Worm (Caenorhabditis elegans) whole organism, late embryonic: Measurements from ENCODE around the gene T28A11.13.

ENCODE experiments used
- C38D4.7 ChIP-seq: fragments of 200-800 bp; sonication (Bioruptor generic); optimal IDR thresholded peaks from 2 replicates; lab custom pipeline; 2018; ENCODE audit warnings: mild to moderate bottlenecking, missing genetic modification characterization, moderate library complexity, missing compliant biosample characterization
- F13H6.1 ChIP-seq: sonication (generic microtip); optimal IDR thresholded peaks from 2 replicates; lab custom pipeline; 2016; ENCODE audit warnings: missing genetic modification characterization, missing compliant biosample characterization
- ama-1 ChIP-seq: fragments of 150-350 bp; optimal IDR thresholded peaks from 2 replicates; lab custom pipeline; 2014
- ceh-22 ChIP-seq: sonication (generic microtip); optimal IDR thresholded peaks from 2 replicates; lab custom pipeline; 2017; ENCODE audit warnings: missing biosample characterization, missing genetic modification characterization
- ceh-31 ChIP-seq: sonication (generic microtip); optimal IDR thresholded peaks from 2 replicates; lab custom pipeline; 2016; ENCODE audit warnings: missing genetic modification characterization, missing compliant biosample characterization
- ceh-6 ChIP-seq: fragments of 200-800 bp; sonication (Bioruptor generic); optimal IDR thresholded peaks from 2 replicates; lab custom pipeline; 2018; ENCODE audit warnings: mild to moderate bottlenecking, missing genetic modification characterization, missing compliant biosample characterization
- dmd-4 ChIP-seq: sonication (generic microtip); optimal IDR thresholded peaks from 2 replicates; lab custom pipeline; 2016; ENCODE audit warnings: borderline replicate concordance, missing genetic modification characterization, missing compliant biosample characterization
- fkh-10 ChIP-seq: fragments of 150-350 bp; optimal IDR thresholded peaks from 2 replicates; lab custom pipeline; 2014; ENCODE audit warnings: missing biosample characterization, missing genetic modification reagents, missing genetic modification characterization
- hlh-6 ChIP-seq: sonication (generic microtip); optimal IDR thresholded peaks from 2 replicates; lab custom pipeline; 2016; ENCODE audit warnings: missing genotype, missing genetic modification characterization, missing compliant biosample characterization
- nhr-11 ChIP-seq: fragments of 150-350 bp; optimal IDR thresholded peaks from 2 replicates; lab custom pipeline; 2014; ENCODE audit warnings: missing biosample characterization, missing genetic modification characterization
- pha-4 ChIP-seq: fragments of 150-350 bp; optimal IDR thresholded peaks from 2 replicates; lab custom pipeline; 2018; ENCODE audit warnings: missing biosample characterization, missing genetic modification reagents, missing genetic modification characterization
- pqm-1 ChIP-seq: sonication (generic microtip); optimal IDR thresholded peaks from 2 replicates; lab custom pipeline; 2016; ENCODE audit warnings: missing genetic modification characterization, missing compliant biosample characterization
- tbx-7 ChIP-seq: sonication (generic microtip); optimal IDR thresholded peaks from 2 replicates; lab custom pipeline; 2016; ENCODE audit warnings: missing genotype, missing genetic modification characterization, missing compliant biosample characterization
- unc-55 ChIP-seq: sonication (generic microtip); optimal IDR thresholded peaks from 2 replicates; lab custom pipeline; 2017; ENCODE audit warnings: missing biosample characterization, missing genetic modification reagents, missing genetic modification characterization

ce11 chrV:3273156-3273555, 23.1 kb upstream of the T28A11.13 start, which contains the start of gene T28A11.20:
- TF ChIP-seq hlh-6 (tag; lab: Kevin White, UChicago) (no peak), unc-55 (no peak), ceh-22 (tag; lab: Kevin White, UChicago) (no peak), nhr-11 (no peak), pha-4 (tag; lab: Kevin White, UChicago) (no peak), dmd-4 (tag; lab: Kevin White, UChicago) (no peak), fkh-10 (GFP tag; lab: Kevin White, UChicago) (no peak), ceh-31 (no peak), ceh-6 (no peak), F13H6.1 (no peak), tbx-7 (tag; lab: Kevin White, UChicago) (no peak), C38D4.7 (GFP tag; lab: Kevin White, UChicago) (no peak), ama-1 (no peak), pqm-1 (tag; lab: Kevin White, UChicago) (no peak)
